Worm (Caenorhabditis elegans) whole organism, L4 larva: ENCODE data around the gene F35A5.1.

Experiments used
- D1046.2 ChIP-seq: fragments of 200-800 bp; sonication (Bioruptor generic); IDR thresholded peaks from 2 replicates; pipeline ENCODE4 v1.3.6; 2022; ENCODE audit warnings: missing genetic modification characterization, missing compliant biosample characterization
- F10B5.3 ChIP-seq: sonication (generic microtip); optimal IDR thresholded peaks from 2 replicates; lab custom pipeline; 2016; ENCODE audit warnings: mild to moderate bottlenecking, missing genetic modification characterization, missing compliant biosample characterization
- F26F4.8 ChIP-seq: fragments of 200-800 bp; sonication (Bioruptor generic); conservative IDR thresholded peaks from 2 replicates; pipeline ENCODE4 v1.3.6; 2022; ENCODE audit warnings: missing genetic modification characterization, missing compliant biosample characterization
- F37D6.2 ChIP-seq: sonication (generic microtip); optimal IDR thresholded peaks from 2 replicates; lab custom pipeline; 2016; ENCODE audit warnings: mild to moderate bottlenecking, missing genetic modification characterization, missing compliant biosample characterization
- F49E8.2 ChIP-seq: sonication (generic microtip); optimal IDR thresholded peaks from 2 replicates; lab custom pipeline; 2016; ENCODE audit warnings: missing compliant biosample characterization, mild to moderate bottlenecking, missing genetic modification characterization, borderline replicate concordance
- T20F7.1 ChIP-seq: fragments of 200-800 bp; sonication (Bioruptor generic); optimal IDR thresholded peaks from 2 replicates; lab custom pipeline; 2018; ENCODE audit warnings: mild to moderate bottlenecking, missing genetic modification characterization, missing compliant biosample characterization
- Y105C5A.15 ChIP-seq: fragments of 200-800 bp; sonication (Bioruptor generic); IDR thresholded peaks from 2 replicates; pipeline ENCODE4 v1.3.6; 2022; ENCODE audit warnings: missing genetic modification characterization, missing compliant biosample characterization
- ZK546.5 ChIP-seq, 2 experiments: sonication (generic microtip); optimal IDR thresholded peaks; 2 replicates each; lab custom pipeline; 2017; ENCODE audit warnings: missing biosample characterization in 2 of 2, missing genetic modification characterization in 2 of 2
- aly-2 ChIP-seq: sonication (generic microtip); optimal IDR thresholded peaks from 2 replicates; lab custom pipeline; 2018; ENCODE audit warnings: missing biosample characterization, missing genetic modification characterization
- ama-1 ChIP-seq: fragments of 150-350 bp; optimal IDR thresholded peaks from 2 replicates; lab custom pipeline; 2014; ENCODE audit warnings: inconsistent platforms, mixed read lengths
- attf-4 ChIP-seq: sonication (generic microtip); optimal IDR thresholded peaks from 3 replicates; lab custom pipeline; 2017; ENCODE audit warnings: missing biosample characterization, missing genetic modification characterization
- ceh-62 ChIP-seq: sonication (generic microtip); optimal IDR thresholded peaks from 2 replicates; lab custom pipeline; 2017; ENCODE audit warnings: missing biosample characterization, missing genetic modification characterization
- ces-1 ChIP-seq: fragments of 150-350 bp; sonication (generic microtip); optimal IDR thresholded peaks from 4 replicates; lab custom pipeline; 2014; ENCODE audit warnings: missing biosample characterization, missing genetic modification reagents, missing genetic modification characterization
- cey-2 ChIP-seq: sonication (generic microtip); optimal IDR thresholded peaks from 3 replicates; lab custom pipeline; 2017; ENCODE audit warnings: missing genetic modification characterization, mild to moderate bottlenecking, missing compliant biosample characterization, antibody characterized with exemption, borderline replicate concordance; ENCODE audit not compliant: insufficient read depth
- daf-12 ChIP-seq: fragments of 150-350 bp; optimal IDR thresholded peaks from 2 replicates; lab custom pipeline; 2014; ENCODE audit warnings: missing biosample characterization, missing genetic modification reagents, missing genetic modification characterization
- daf-19 ChIP-seq: fragments of 200-800 bp; sonication (Bioruptor generic); conservative IDR thresholded peaks from 2 replicates; pipeline ENCODE4 v1.3.6; 2022; ENCODE audit warnings: missing genetic modification characterization, missing compliant biosample characterization
- dmd-6 ChIP-seq: fragments of 200-800 bp; sonication (Bioruptor generic); IDR thresholded peaks from 2 replicates; pipeline ENCODE4 v1.3.6; 2022; ENCODE audit warnings: missing genetic modification reagents, missing genetic modification characterization, missing compliant biosample characterization
- dmd-8 ChIP-seq: fragments of 200-800 bp; sonication (Bioruptor generic); IDR thresholded peaks from 2 replicates; pipeline ENCODE4 v1.3.6; 2022; ENCODE audit warnings: missing genetic modification characterization, missing compliant biosample characterization
- dmd-9 ChIP-seq: fragments of 200-800 bp; sonication (Bioruptor generic); IDR thresholded peaks from 2 replicates; pipeline ENCODE4 v1.3.6; 2022; ENCODE audit warnings: missing genetic modification reagents, missing genetic modification characterization, missing compliant biosample characterization
- duxl-1 ChIP-seq: sonication (generic microtip); optimal IDR thresholded peaks from 2 replicates; lab custom pipeline; 2016; ENCODE audit warnings: mild to moderate bottlenecking, missing genetic modification characterization, moderate library complexity, missing compliant biosample characterization; ENCODE audit not compliant: poor library complexity
- egl-27 ChIP-seq: sonication (generic microtip); optimal IDR thresholded peaks from 3 replicates; lab custom pipeline; 2017; ENCODE audit warnings: missing biosample characterization, missing genetic modification reagents, missing genetic modification characterization
- egl-43 ChIP-seq: fragments of 200-800 bp; sonication (Bioruptor generic); IDR thresholded peaks from 2 replicates; pipeline ENCODE4 v1.3.6; 2022; ENCODE audit warnings: missing genetic modification reagents, missing genetic modification characterization, missing compliant biosample characterization
- fkh-10 ChIP-seq: fragments of 150-350 bp; optimal IDR thresholded peaks from 2 replicates; lab custom pipeline; 2014; ENCODE audit warnings: missing biosample characterization, missing genetic modification reagents, missing genetic modification characterization
- hlh-11 ChIP-seq: fragments of 200-800 bp; sonication (Bioruptor generic); optimal IDR thresholded peaks from 2 replicates; lab custom pipeline; 2018; ENCODE audit warnings: mild to moderate bottlenecking, missing genetic modification characterization, missing compliant biosample characterization
- jun-1 ChIP-seq: fragments of 150-350 bp; optimal IDR thresholded peaks from 2 replicates; lab custom pipeline; 2014; ENCODE audit warnings: missing biosample characterization, missing genetic modification reagents, missing genetic modification characterization
- lin-1 ChIP-seq: fragments of 200-800 bp; sonication (Bioruptor generic); IDR thresholded peaks from 2 replicates; pipeline ENCODE4 v1.3.6; 2022; ENCODE audit warnings: missing genetic modification reagents, missing genetic modification characterization, missing compliant biosample characterization
- lin-13 ChIP-seq: fragments of 150-350 bp; optimal IDR thresholded peaks from 2 replicates; lab custom pipeline; 2014; ENCODE audit warnings: missing biosample characterization, missing genetic modification reagents, missing genetic modification characterization
- lin-15B ChIP-seq: fragments of 150-350 bp; sonication (generic microtip); optimal IDR thresholded peaks from 3 replicates; lab custom pipeline; 2014; ENCODE audit warnings: missing biosample characterization, missing genetic modification characterization
- lin-29 ChIP-seq: fragments of 200-800 bp; sonication (Bioruptor generic); IDR thresholded peaks from 2 replicates; pipeline ENCODE4 v1.3.6; 2022; ENCODE audit warnings: missing genetic modification reagents, missing genetic modification characterization, missing compliant biosample characterization
- lin-39 ChIP-seq: fragments of 150-350 bp; optimal IDR thresholded peaks from 2 replicates; lab custom pipeline; 2014; ENCODE audit warnings: missing biosample characterization, missing genetic modification reagents, missing genetic modification characterization
- lir-3 ChIP-seq: sonication (generic microtip); optimal IDR thresholded peaks from 2 replicates; lab custom pipeline; 2016; ENCODE audit warnings: mild to moderate bottlenecking, missing genetic modification characterization, missing compliant biosample characterization
- lsy-2 ChIP-seq, 2 experiments: fragments of 150-350 bp in 1 of 2; sonication (generic microtip) in 1 of 2; optimal IDR thresholded peaks; 2 replicates each; lab custom pipeline; 2014 to 2017; ENCODE audit warnings: missing biosample characterization in 2 of 2, missing genetic modification characterization in 2 of 2
- madf-5 ChIP-seq, 2 experiments: fragments of 200-800 bp; sonication (Bioruptor generic); IDR thresholded peaks; 2 replicates each; pipeline ENCODE4 v1.3.6; 2022; ENCODE audit warnings: missing compliant biosample characterization in 2 of 2, missing genetic modification characterization in 2 of 2
- mdl-1 ChIP-seq, 2 experiments: fragments of 150-350 bp in 1 of 2; sonication (generic microtip) in 1 of 2; optimal IDR thresholded peaks; 2 replicates each; lab custom pipeline; 2014 to 2017; ENCODE audit warnings: missing biosample characterization in 2 of 2, missing genetic modification characterization in 2 of 2
- mdt-29 ChIP-seq: fragments of 200-800 bp; sonication (Bioruptor generic); IDR thresholded peaks from 2 replicates; pipeline ENCODE4 v1.3.6; 2022; ENCODE audit warnings: missing genetic modification reagents, missing genetic modification characterization, missing compliant biosample characterization
- mxl-2 ChIP-seq: fragments of 200-800 bp; sonication (Bioruptor generic); conservative IDR thresholded peaks from 2 replicates; pipeline ENCODE4 v1.3.6; 2022; ENCODE audit warnings: missing genetic modification reagents, missing genetic modification characterization, missing compliant biosample characterization
- nhr-102 ChIP-seq: sonication (generic microtip); optimal IDR thresholded peaks from 2 replicates; lab custom pipeline; 2016; ENCODE audit warnings: mild to moderate bottlenecking, missing genetic modification characterization, moderate library complexity, missing compliant biosample characterization
- nhr-25 ChIP-seq: sonication (generic microtip); optimal IDR thresholded peaks from 2 replicates; lab custom pipeline; 2017; ENCODE audit warnings: missing genetic modification characterization, mild to moderate bottlenecking, missing compliant biosample characterization, antibody characterized with exemption, moderate library complexity, borderline replicate concordance; ENCODE audit not compliant: insufficient read depth
- nhr-48 ChIP-seq: sonication (generic microtip); optimal IDR thresholded peaks from 2 replicates; lab custom pipeline; 2016; ENCODE audit warnings: mild to moderate bottlenecking, missing genetic modification characterization, missing compliant biosample characterization
- nhr-77 ChIP-seq: fragments of 150-350 bp; optimal IDR thresholded peaks from 2 replicates; lab custom pipeline; 2014; ENCODE audit warnings: missing biosample characterization, missing genetic modification characterization
- php-3 ChIP-seq: fragments of 200-800 bp; sonication (Bioruptor generic); IDR thresholded peaks from 2 replicates; pipeline ENCODE4 v1.3.6; 2022; ENCODE audit warnings: missing genetic modification reagents, missing genetic modification characterization, missing compliant biosample characterization
- pqm-1 ChIP-seq: sonication (generic microtip); optimal IDR thresholded peaks from 2 replicates; lab custom pipeline; 2017; ENCODE audit warnings: missing biosample characterization, missing genetic modification characterization
- rbr-2 ChIP-seq: sonication (generic microtip); optimal IDR thresholded peaks from 2 replicates; lab custom pipeline; 2016; ENCODE audit warnings: missing genotype, missing genetic modification characterization, missing compliant biosample characterization
- sdz-12 ChIP-seq: fragments of 200-800 bp; sonication (Bioruptor generic); optimal IDR thresholded peaks from 2 replicates; lab custom pipeline; 2018; ENCODE audit warnings: mild to moderate bottlenecking, missing genetic modification characterization, missing compliant biosample characterization
- skn-1 ChIP-seq: fragments of 150-350 bp; optimal IDR thresholded peaks from 2 replicates; lab custom pipeline; 2014; ENCODE audit warnings: missing biosample characterization, missing genetic modification characterization
- snpc-4 ChIP-seq: fragments of 150-350 bp; optimal IDR thresholded peaks from 2 replicates; lab custom pipeline; 2014; ENCODE audit warnings: missing biosample characterization, missing genetic modification characterization
- spr-3 ChIP-seq: fragments of 200-800 bp; sonication (Bioruptor generic); optimal IDR thresholded peaks from 2 replicates; lab custom pipeline; 2018; ENCODE audit warnings: mild to moderate bottlenecking, missing genetic modification characterization, missing compliant biosample characterization
- tra-1 ChIP-seq: fragments of 200-800 bp; sonication (Bioruptor generic); IDR thresholded peaks from 2 replicates; pipeline ENCODE4 v1.3.6; 2022; ENCODE audit warnings: missing genetic modification reagents, missing genetic modification characterization, missing compliant biosample characterization
- unc-39 ChIP-seq: sonication (generic microtip); optimal IDR thresholded peaks from 2 replicates; lab custom pipeline; 2017; ENCODE audit warnings: missing biosample characterization, missing genetic modification characterization
- zag-1 ChIP-seq: fragments of 150-350 bp; optimal IDR thresholded peaks from 2 replicates; lab custom pipeline; 2014; ENCODE audit warnings: missing biosample characterization, missing genetic modification characterization
- zfp-3 ChIP-seq: fragments of 200-800 bp; sonication (Bioruptor generic); conservative IDR thresholded peaks from 2 replicates; pipeline ENCODE4 v1.3.6; 2022; ENCODE audit warnings: missing genetic modification reagents, missing genetic modification characterization, missing compliant biosample characterization
- zip-11 ChIP-seq: fragments of 200-800 bp; sonication (Bioruptor generic); IDR thresholded peaks from 2 replicates; pipeline ENCODE4 v1.3.6; 2022; ENCODE audit warnings: missing genetic modification characterization, missing compliant biosample characterization

Gene F35A5.1

DNA sequence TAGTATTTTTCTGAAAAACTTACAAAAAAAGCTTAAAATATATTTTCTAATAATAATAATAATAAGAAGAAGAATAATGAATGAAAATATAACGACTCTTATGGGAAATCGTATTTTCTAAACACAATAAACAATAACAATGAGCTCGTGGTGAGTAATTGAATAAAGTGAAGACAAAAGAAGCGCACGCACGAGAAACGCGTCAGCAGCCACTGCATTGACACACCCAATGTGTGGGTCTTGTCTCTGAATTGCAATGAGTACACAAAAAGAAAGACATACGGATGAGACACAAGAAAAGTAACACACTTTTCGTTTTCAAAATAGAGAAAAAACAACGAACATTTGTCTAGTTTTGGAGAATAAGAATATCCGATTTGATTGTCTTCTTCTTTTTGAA, 4.0 kb upstream of the F35A5.1 start, which contains the start of gene F35A5.8 (continued):
- TF ChIP-seq madf-5 (GFP tag; IDR thresholded peaks at IDR 0.05; lab: Robert Waterston, UW): no peak
- TF ChIP-seq ZK546.5 (tag; optimal IDR thresholded peaks at IDR 0.05; lab: Kevin White, UChicago): no peak
- TF ChIP-seq ces-1 (GFP tag; lab: Kevin White, UChicago): peak; percentile 64
- peak; percentile 48 for TF ChIP-seq dmd-6 (GFP tag; lab: Robert Waterston, UW)
- no peak for TF ChIP-seq sdz-12
- peak; percentile 76 for TF ChIP-seq rbr-2 (tag; lab: Kevin White, UChicago)
- TF ChIP-seq attf-4: no peak
- peak; percentile 34 for TF ChIP-seq nhr-48 (tag; lab: Kevin White, UChicago)
- TF ChIP-seq nhr-102 (tag; lab: Kevin White, UChicago): no peak
- no peak for TF ChIP-seq lin-29 (GFP tag; lab: Robert Waterston, UW)
- TF ChIP-seq lsy-2 (tag; optimal IDR thresholded peaks at IDR 0.05; lab: Kevin White, UChicago): peak in 1 of 2 experiments; percentile 28
- no peak for TF ChIP-seq unc-39 (tag; lab: Kevin White, UChicago)
- TF ChIP-seq lin-1 (GFP tag; lab: Robert Waterston, UW): no peak
- TF ChIP-seq dmd-8 (GFP tag; lab: Robert Waterston, UW): no peak
- TF ChIP-seq F10B5.3: peak; percentile 61
- TF ChIP-seq pqm-1 (tag; lab: Kevin White, UChicago): no peak
- no peak for TF ChIP-seq F37D6.2 (tag; lab: Kevin White, UChicago)
- TF ChIP-seq mdl-1 (tag; optimal IDR thresholded peaks at IDR 0.05; lab: Kevin White, UChicago): peak in 1 of 2 experiments; percentile 48
- TF ChIP-seq hlh-11 (tag; lab: Kevin White, UChicago): peak; percentile 74
- peak; percentile 72 for TF ChIP-seq lin-13 (GFP tag; lab: Kevin White, UChicago)
- no peak for TF ChIP-seq D1046.2 (GFP tag; lab: Robert Waterston, UW)
- TF ChIP-seq F26F4.8: no peak
- TF ChIP-seq dmd-9 (GFP tag; lab: Robert Waterston, UW): 0 out of 2 replicates have a peak, but pooled peaks have one; percentile 45
- no peak for TF ChIP-seq snpc-4 (tag; lab: Kevin White, UChicago)
- no peak for TF ChIP-seq lin-15B (tag; lab: Kevin White, UChicago)
- no peak for TF ChIP-seq lin-39 (tag; lab: Kevin White, UChicago)
- no peak for TF ChIP-seq spr-3 (GFP tag; lab: Kevin White, UChicago)
- no peak for TF ChIP-seq mxl-2
- no peak for TF ChIP-seq ceh-62 (tag; lab: Kevin White, UChicago)
- TF ChIP-seq nhr-77 (tag; lab: Kevin White, UChicago): peak; percentile 25
- TF ChIP-seq skn-1: no peak
- no peak for TF ChIP-seq nhr-25 (tag; lab: Kevin White, UChicago)
- TF ChIP-seq cey-2 (tag; lab: Kevin White, UChicago): no peak
- no peak for TF ChIP-seq Y105C5A.15 (GFP tag; lab: Robert Waterston, UW)
- no peak for TF ChIP-seq egl-27
- TF ChIP-seq egl-43: no peak
- TF ChIP-seq fkh-10: no peak
- TF ChIP-seq F49E8.2 (tag; lab: Kevin White, UChicago): no peak
- no peak for TF ChIP-seq ama-1 (lab: Kevin White, UChicago)
- no peak for TF ChIP-seq daf-19 (GFP tag; lab: Robert Waterston, UW)
- no peak for TF ChIP-seq jun-1
- TF ChIP-seq aly-2: no peak
- TF ChIP-seq mdt-29 (GFP tag; lab: Robert Waterston, UW): no peak
- TF ChIP-seq tra-1 (GFP tag; lab: Robert Waterston, UW): no peak
- TF ChIP-seq daf-12 (tag; lab: Kevin White, UChicago): no peak
- TF ChIP-seq lir-3 (tag; lab: Kevin White, UChicago): no peak
- TF ChIP-seq duxl-1 (tag; lab: Kevin White, UChicago): peak; percentile 61
- no peak for TF ChIP-seq zfp-3
- TF ChIP-seq T20F7.1: no peak
- TF ChIP-seq php-3 (GFP tag; lab: Robert Waterston, UW): no peak
- TF ChIP-seq zag-1 (tag; lab: Kevin White, UChicago): no peak
- TF ChIP-seq zip-11 (GFP tag; lab: Robert Waterston, UW): no peak
